Fruit fly (Drosophila melanogaster) whole organism, wandering third instar larva: ENCODE results near the gene slf.

ENCODE experiments used
- N ChIP-seq: fragments of >200 bp; optimal IDR thresholded peaks from 2 replicates; lab custom pipeline; 2018; ENCODE audit warnings: missing biosample characterization, missing external identifiers, missing genetic modification characterization
- dl ChIP-seq, 2 experiments: fragments of 175-275, 200-275 bp in 1 of 2; fragments of 200-275 bp in 1 of 2; sonication (Bioruptor generic); optimal IDR thresholded peaks; lab custom pipeline; 2018; ENCODE audit warnings: mild to moderate bottlenecking in 2 of 2, missing biosample characterization in 2 of 2, missing genetic modification characterization in 2 of 2, moderate library complexity in 2 of 2; ENCODE audit not compliant: partially characterized antibody in 2 of 2, insufficient read depth in 1 of 2
- fru ChIP-seq: fragments of 200-800 bp; sonication (Bioruptor generic); optimal IDR thresholded peaks from 3 replicates; lab custom pipeline; 2016; ENCODE audit warnings: missing biosample characterization, mild to moderate bottlenecking, missing genetic modification characterization
- h ChIP-seq: fragments of 200-800 bp; sonication (Bioruptor generic); optimal IDR thresholded peaks from 3 replicates; lab custom pipeline; 2016; ENCODE audit warnings: missing biosample characterization, mild to moderate bottlenecking, missing genetic modification characterization
- pan ChIP-seq: fragments of >200 bp; optimal IDR thresholded peaks from 2 replicates; lab custom pipeline; 2017

DNA sequence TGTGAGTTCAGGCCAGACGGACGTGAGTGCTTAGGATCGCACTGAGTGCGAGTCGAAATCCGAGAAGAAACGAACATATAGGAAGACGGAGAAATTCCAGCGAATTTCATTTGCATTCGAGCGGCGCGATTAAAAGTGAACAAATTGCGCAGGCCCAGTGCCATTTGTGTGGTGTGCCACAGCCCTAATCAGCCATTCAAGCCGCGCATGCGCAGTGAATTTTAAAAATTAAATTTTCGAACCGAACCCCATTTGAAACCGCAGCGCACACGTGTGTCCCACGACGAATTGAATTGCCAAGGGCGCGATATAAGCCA is 11.3 kb upstream of the slf start:
- TF ChIP-seq h (GFP tag; lab: Kevin White, UChicago) = no peak
- TF ChIP-seq dl (GFP tag; optimal IDR thresholded peaks at IDR 0.05; lab: Kevin White, UChicago; ENCODE audit: insufficient read depth in 1 of 2, partially characterized antibody in 2 of 2) = no peak
- TF ChIP-seq N (GFP tag; lab: Kevin White, UChicago) = no peak
- TF ChIP-seq pan (lab: Kevin White, UChicago) = no peak
- TF ChIP-seq fru (GFP tag; lab: Kevin White, UChicago) = no peak
